Worm (Caenorhabditis elegans) whole organism, young adult: ENCODE data around the gene znf-593.
A peak's percentile ranks its signal among the peaks of the same experiment; 100 is the strongest.
"Not testable (repeated sequence)": the region's sequence is repeated elsewhere in the genome, so short reads cannot be mapped to it uniquely, and the experiment has no call there.

ENCODE experiments used
- F10E7.11 ChIP-seq: sonication (generic microtip); optimal IDR thresholded peaks from 2 replicates; lab custom pipeline; 2017; ENCODE audit warnings: mild to moderate bottlenecking, missing genetic modification characterization, moderate library complexity, missing compliant biosample characterization
- Y79H2A.3 ChIP-seq: fragments of 200-800 bp; sonication (Bioruptor generic); conservative IDR thresholded peaks from 2 replicates; pipeline ENCODE4 v1.3.6; 2022; ENCODE audit warnings: missing genetic modification reagents, missing genetic modification characterization, missing compliant biosample characterization
- ama-1 ChIP-seq, 3 experiments: fragments of 150-350 bp in 1 of 3; sonication (generic microtip) in 2 of 3; optimal IDR thresholded peaks; 2 replicates each; lab custom pipeline; 2014 to 2018; ENCODE audit warnings: missing biosample characterization in 2 of 3, missing genetic modification characterization in 2 of 3, missing genetic modification reagents in 2 of 3
- dpl-1 ChIP-seq: fragments of 150-350 bp; optimal IDR thresholded peaks from 2 replicates; lab custom pipeline; 2014; ENCODE audit warnings: missing biosample characterization, missing genetic modification reagents, missing genetic modification characterization
- egl-44 ChIP-seq: fragments of 200-800 bp; sonication (Bioruptor generic); IDR thresholded peaks from 2 replicates; pipeline ENCODE4 v1.3.6; 2022; ENCODE audit warnings: missing genetic modification reagents, missing genetic modification characterization, missing compliant biosample characterization
- lin-40 ChIP-seq: sonication (generic microtip); optimal IDR thresholded peaks from 2 replicates; lab custom pipeline; 2016; ENCODE audit warnings: missing genetic modification characterization, mild to moderate bottlenecking, missing compliant biosample characterization, missing genotype, missing genetic modification reagents
- lir-1 ChIP-seq: fragments of 200-800 bp; sonication (Bioruptor generic); conservative IDR thresholded peaks from 2 replicates; pipeline ENCODE4 v1.3.6; 2022; ENCODE audit warnings: missing genetic modification reagents, missing genetic modification characterization, missing compliant biosample characterization
- snpc-1.3 ChIP-seq: sonication (generic microtip); optimal IDR thresholded peaks from 2 replicates; lab custom pipeline; 2017; ENCODE audit warnings: missing genetic modification characterization, mild to moderate bottlenecking, missing compliant biosample characterization, antibody characterized with exemption, moderate library complexity, missing genotype, missing genetic modification reagents; ENCODE audit not compliant: insufficient read depth
- sptf-2 ChIP-seq: fragments of 200-800 bp; sonication (Bioruptor generic); optimal IDR thresholded peaks from 2 replicates; lab custom pipeline; 2018; ENCODE audit warnings: mild to moderate bottlenecking, missing genetic modification characterization, missing compliant biosample characterization
- tbp1 ChIP-seq: fragments of 200-800 bp; sonication (Bioruptor generic); optimal IDR thresholded peaks from 2 replicates; lab custom pipeline; 2018; ENCODE audit warnings: mild to moderate bottlenecking, missing genetic modification characterization, missing compliant biosample characterization
- unc-130 ChIP-seq: sonication (generic microtip); optimal IDR thresholded peaks from 2 replicates; lab custom pipeline; 2016; ENCODE audit warnings: missing genetic modification reagents, missing genetic modification characterization, missing compliant biosample characterization
- zfh-2 ChIP-seq: fragments of 200-800 bp; sonication (Bioruptor generic); conservative IDR thresholded peaks from 2 replicates; pipeline ENCODE4 v1.3.6; 2022; ENCODE audit warnings: missing genetic modification reagents, missing genetic modification characterization, missing compliant biosample characterization

ce11 chrIII:11967049-11967448 lies 48.5 kb upstream of the znf-593 start:
- not testable (repeated sequence) for TF ChIP-seq snpc-1.3 (tag; lab: Kevin White, UChicago); ama-1 (optimal IDR thresholded peaks at IDR 0.05; lab: Kevin White, UChicago); ama-1 (GFP tag; optimal IDR thresholded peaks at IDR 0.05; lab: Kevin White, UChicago); unc-130 (GFP tag; lab: Kevin White, UChicago); dpl-1 (GFP tag; lab: Kevin White, UChicago); sptf-2 (GFP tag; lab: Kevin White, UChicago); lir-1 (GFP tag; lab: Robert Waterston, UW); zfh-2 (GFP tag; lab: Robert Waterston, UW); F10E7.11 (tag; lab: Kevin White, UChicago); lin-40 (tag; lab: Kevin White, UChicago); egl-44; Y79H2A.3 (GFP tag; lab: Robert Waterston, UW)
- TF ChIP-seq tbp1 (GFP tag; lab: Kevin White, UChicago), result peak; percentile 37
